Worm (Caenorhabditis elegans): ENCODE data around the gene srbc-70.
A peak's percentile ranks its signal among the peaks of the same experiment; 100 is the strongest.

srbc-70 gene

ce11 chrIV:4243830-4244406, 16.1 kb upstream of the srbc-70 start:
- TF ChIP-seq set-16 (GFP tag; IDR thresholded peaks at IDR 0.05) = peak; percentile 98
- no peak for TF ChIP-seq vab-7 (GFP tag; IDR thresholded peaks at IDR 0.05)

- TF ChIP-seq ama-1 (optimal IDR thresholded peaks at IDR 0.05) (peak; percentile 55), mxl-3 (GFP tag; optimal IDR thresholded peaks at IDR 0.05) (peak; percentile 42), nhr-102 (tag; optimal IDR thresholded peaks at IDR 0.05) (no peak), unc-62 (GFP tag; optimal IDR thresholded peaks at IDR 0.05 in 1 of 2) (peak in 1 of 2 experiments; percentile 40), unc-62 (tag; optimal IDR thresholded peaks at IDR 0.05) (no peak), nhr-237 (tag; optimal IDR thresholded peaks at IDR 0.05) (no peak), nhr-10 (tag; optimal IDR thresholded peaks at IDR 0.05) (peak; percentile 53), F49E8.2 (tag; optimal IDR thresholded peaks at IDR 0.05; ENCODE audit: borderline replicate concordance) (no peak), T26A8.4 (GFP tag; IDR thresholded peaks at IDR 0.05) (peak; percentile 69; the same call in 1 of the 2 replicates), dpl-1 (GFP tag; optimal IDR thresholded peaks at IDR 0.05) (peak; percentile 11), hlh-11 (tag; optimal IDR thresholded peaks at IDR 0.05) (peak; percentile 12), duxl-1 (tag; optimal IDR thresholded peaks at IDR 0.05; ENCODE audit: poor library complexity) (peak; percentile 3), nhr-25 (tag; optimal IDR thresholded peaks at IDR 0.05; ENCODE audit: borderline replicate concordance, insufficient read depth) (no peak), nhr-28 (tag; optimal IDR thresholded peaks at IDR 0.05) (peak; percentile 24), lin-29 (GFP tag; IDR thresholded peaks at IDR 0.05) (0 out of 2 replicates have a peak, but pooled peaks have one; percentile 32), daf-16 (GFP tag; optimal IDR thresholded peaks at IDR 0.05) (no peak), daf-16 (tag; optimal IDR thresholded peaks at IDR 0.05) (no peak), nhr-6 (tag; optimal IDR thresholded peaks at IDR 0.05) (no peak), jun-1 (tag; optimal IDR thresholded peaks at IDR 0.05) (no peak), mdl-1 (tag; optimal IDR thresholded peaks at IDR 0.05) (no peak), egl-43 (GFP tag; IDR thresholded peaks at IDR 0.05) (no peak), F44E2.7 (GFP tag; IDR thresholded peaks at IDR 0.05) (no peak)
These were observed 8.9 kb upstream of the srbc-70 start for ce11 chrIV:4236671-4237070.

- TF ChIP-seq mxl-3 (GFP tag; optimal IDR thresholded peaks at IDR 0.05) (no peak), F44E2.7 (GFP tag; IDR thresholded peaks at IDR 0.05) (no peak), set-16 (GFP tag; IDR thresholded peaks at IDR 0.05) (peak; percentile 97), T26A8.4 (GFP tag; IDR thresholded peaks at IDR 0.05) (peak; percentile 4; the same call in 1 of the 2 replicates), nhr-48 (tag; optimal IDR thresholded peaks at IDR 0.05) (no peak)
These were observed 8.2 kb upstream of the srbc-70 start for ce11 chrIV:4236025-4236407.

ce11 chrIV:4235315-4236024, 7.7 kb upstream of the srbc-70 start, which contains the start of the genes zipt-2.2 and dpy-13:
zipt-2.2 (minus strand) TSS chrIV:4235365.
dpy-13 (plus strand) TSS chrIV:4235614.
- no peak for TF ChIP-seq R02D3.7 (tag; optimal IDR thresholded peaks at IDR 0.05)
- TF ChIP-seq ces-1 (GFP tag; optimal IDR thresholded peaks at IDR 0.05) = no peak
- TF ChIP-seq mep-1 (tag; optimal IDR thresholded peaks at IDR 0.05) = no peak
- TF ChIP-seq lin-39 (tag; optimal IDR thresholded peaks at IDR 0.05) = no peak
- TF ChIP-seq ama-1 (optimal IDR thresholded peaks at IDR 0.05) = peak; percentile 84
- TF ChIP-seq lim-7 (GFP tag; IDR thresholded peaks at IDR 0.05) = 0 out of 2 replicates have a peak, but pooled peaks have one; percentile 11
- no peak for TF ChIP-seq F44E2.7 (GFP tag; IDR thresholded peaks at IDR 0.05)
- peak; percentile 73; the same call in 1 of the 2 replicates for TF ChIP-seq egl-43 (GFP tag; IDR thresholded peaks at IDR 0.05)
- no peak for TF ChIP-seq ZK337.2 (GFP tag; IDR thresholded peaks at IDR 0.05)
- TF ChIP-seq Y75B8A.6 (GFP tag; IDR thresholded peaks at IDR 0.05) = no peak
- no peak for TF ChIP-seq mdt-29 (GFP tag; IDR thresholded peaks at IDR 0.05)
- peak; percentile 8 for TF ChIP-seq nhr-28 (tag; optimal IDR thresholded peaks at IDR 0.05)
- TF ChIP-seq pha-4 (GFP tag; IDR thresholded peaks at IDR 0.05) = no peak
- no peak for TF ChIP-seq pha-4 (tag; optimal IDR thresholded peaks at IDR 0.05)
- peak; percentile 67; the same call in 1 of the 2 replicates for TF ChIP-seq T26A8.4 (GFP tag; IDR thresholded peaks at IDR 0.05)
- TF ChIP-seq aha-1 (tag) = no peak
- no peak for TF ChIP-seq ceh-28 (tag; optimal IDR thresholded peaks at IDR 0.05)
